Worm (Caenorhabditis elegans) whole organism, L3 larva: ENCODE results near the gene nhr-202.

Experiments used
- R02D3.7 ChIP-seq: fragments of 150-350 bp; optimal IDR thresholded peaks from 2 replicates; lab custom pipeline; 2014; ENCODE audit warnings: missing biosample characterization, missing genetic modification characterization
- ZK546.5 ChIP-seq: sonication (generic microtip); optimal IDR thresholded peaks from 2 replicates; lab custom pipeline; 2017; ENCODE audit warnings: missing biosample characterization, missing genetic modification characterization
- aly-2 ChIP-seq: fragments of 150-350 bp; optimal IDR thresholded peaks from 2 replicates; lab custom pipeline; 2014; ENCODE audit warnings: missing biosample characterization, missing genetic modification characterization
- ama-1 ChIP-seq: fragments of 150-350 bp; optimal IDR thresholded peaks from 2 replicates; lab custom pipeline; 2018
- ceh-16 ChIP-seq: sonication (generic microtip); optimal IDR thresholded peaks from 2 replicates; lab custom pipeline; 2017; ENCODE audit warnings: missing biosample characterization, missing genetic modification characterization
- ceh-28 ChIP-seq: fragments of 150-350 bp; optimal IDR thresholded peaks from 2 replicates; lab custom pipeline; 2014; ENCODE audit warnings: missing biosample characterization, missing genetic modification reagents, missing genetic modification characterization
- ceh-9 ChIP-seq: sonication (generic microtip); optimal IDR thresholded peaks from 2 replicates; lab custom pipeline; 2018; ENCODE audit warnings: missing biosample characterization, missing genetic modification characterization
- daf-12 ChIP-seq: fragments of 150-350 bp; optimal IDR thresholded peaks from 2 replicates; lab custom pipeline; 2014; ENCODE audit warnings: missing biosample characterization, missing genetic modification reagents, missing genetic modification characterization
- egl-5 ChIP-seq: fragments of 150-350 bp; optimal IDR thresholded peaks from 2 replicates; lab custom pipeline; 2017; ENCODE audit warnings: missing biosample characterization, missing genetic modification reagents, missing genetic modification characterization, inconsistent platforms
- elt-1 ChIP-seq: fragments of 150-350 bp; optimal IDR thresholded peaks from 2 replicates; lab custom pipeline; 2014; ENCODE audit warnings: missing biosample characterization, missing genetic modification characterization
- elt-2 ChIP-seq: sonication (generic microtip); optimal IDR thresholded peaks from 2 replicates; lab custom pipeline; 2016; ENCODE audit warnings: missing genetic modification reagents, mild to moderate bottlenecking, missing genetic modification characterization, missing compliant biosample characterization
- elt-3 ChIP-seq, 3 experiments: fragments of 150-350 bp in 1 of 3; sonication (generic microtip) in 2 of 3; optimal IDR thresholded peaks; 2 replicates in 2 of 3; 4 replicates in 1 of 3; lab custom pipeline; 2014 to 2017; ENCODE audit warnings: missing biosample characterization in 3 of 3, missing genetic modification characterization in 3 of 3
- fkh-10 ChIP-seq: sonication (generic microtip); optimal IDR thresholded peaks from 2 replicates; lab custom pipeline; 2017; ENCODE audit warnings: missing biosample characterization, missing genetic modification reagents, missing genetic modification characterization
- fos-1 ChIP-seq: fragments of 150-350 bp; optimal IDR thresholded peaks from 2 replicates; lab custom pipeline; 2014; ENCODE audit warnings: missing biosample characterization, missing genetic modification characterization
- hmg-11 ChIP-seq: sonication (generic microtip); optimal IDR thresholded peaks from 2 replicates; lab custom pipeline; 2016; ENCODE audit warnings: missing genetic modification characterization, missing compliant biosample characterization
- jun-1 ChIP-seq: fragments of 150-350 bp; optimal IDR thresholded peaks from 2 replicates; lab custom pipeline; 2014; ENCODE audit warnings: missing biosample characterization, missing genetic modification reagents, missing genetic modification characterization
- lin-15B ChIP-seq: fragments of 150-350 bp; optimal IDR thresholded peaks from 2 replicates; lab custom pipeline; 2014; ENCODE audit warnings: missing biosample characterization, missing genetic modification characterization
- lin-39 ChIP-seq: fragments of 150-350 bp; optimal IDR thresholded peaks from 2 replicates; lab custom pipeline; 2018; ENCODE audit warnings: missing biosample characterization, missing genetic modification reagents, missing genetic modification characterization
- lsy-12 ChIP-seq: sonication (generic microtip); optimal IDR thresholded peaks from 2 replicates; lab custom pipeline; 2016; ENCODE audit warnings: mild to moderate bottlenecking, missing genetic modification characterization, missing compliant biosample characterization
- mml-1 ChIP-seq: fragments of 150-350 bp; sonication (generic microtip); optimal IDR thresholded peaks from 3 replicates; lab custom pipeline; 2014; ENCODE audit warnings: missing biosample characterization, missing genetic modification characterization
- nfya-1 ChIP-seq: sonication (generic microtip); optimal IDR thresholded peaks from 2 replicates; lab custom pipeline; 2017; ENCODE audit warnings: missing genetic modification characterization, mild to moderate bottlenecking, missing compliant biosample characterization, antibody characterized with exemption, moderate library complexity; ENCODE audit not compliant: insufficient read depth
- nhr-11 ChIP-seq: fragments of 150-350 bp; optimal IDR thresholded peaks from 2 replicates; lab custom pipeline; 2014; ENCODE audit warnings: missing biosample characterization, missing genetic modification characterization
- nhr-12 ChIP-seq: fragments of 150-350 bp; optimal IDR thresholded peaks from 2 replicates; lab custom pipeline; 2014; ENCODE audit warnings: missing biosample characterization, missing genetic modification characterization
- nhr-23 ChIP-seq: fragments of 150-350 bp; optimal IDR thresholded peaks from 2 replicates; lab custom pipeline; 2014; ENCODE audit warnings: missing biosample characterization, missing genetic modification reagents, missing genetic modification characterization
- nhr-237 ChIP-seq: fragments of 150-350 bp; optimal IDR thresholded peaks from 2 replicates; lab custom pipeline; 2014; ENCODE audit warnings: missing biosample characterization, missing genetic modification characterization
- nhr-25 ChIP-seq: sonication (generic microtip); optimal IDR thresholded peaks from 2 replicates; lab custom pipeline; 2017; ENCODE audit warnings: missing biosample characterization, missing genetic modification characterization
- nhr-28 ChIP-seq: fragments of 150-350 bp; optimal IDR thresholded peaks from 2 replicates; lab custom pipeline; 2014; ENCODE audit warnings: missing biosample characterization, missing genetic modification characterization
- nhr-43 ChIP-seq: sonication (generic microtip); optimal IDR thresholded peaks from 2 replicates; lab custom pipeline; 2016; ENCODE audit warnings: mild to moderate bottlenecking, missing genetic modification characterization, missing compliant biosample characterization; ENCODE audit not compliant: poor library complexity, severe bottlenecking
- nhr-67 ChIP-seq: fragments of 150-350 bp; optimal IDR thresholded peaks from 2 replicates; lab custom pipeline; 2014; ENCODE audit warnings: missing biosample characterization, missing genetic modification characterization
- nhr-76 ChIP-seq: fragments of 150-350 bp; sonication (generic microtip); optimal IDR thresholded peaks from 5 replicates; lab custom pipeline; 2014; ENCODE audit warnings: missing biosample characterization, missing genetic modification characterization
- sea-2 ChIP-seq: fragments of 150-350 bp; sonication (generic microtip); optimal IDR thresholded peaks from 4 replicates; lab custom pipeline; 2014; ENCODE audit warnings: missing biosample characterization, missing genetic modification reagents, missing genetic modification characterization
- skn-1 ChIP-seq: fragments of 150-350 bp; optimal IDR thresholded peaks from 2 replicates; lab custom pipeline; 2014; ENCODE audit warnings: missing biosample characterization, missing genetic modification characterization
- snpc-4 ChIP-seq: fragments of 150-350 bp; optimal IDR thresholded peaks from 2 replicates; lab custom pipeline; 2014; ENCODE audit warnings: missing biosample characterization, missing genetic modification characterization
- tbx-2 ChIP-seq: sonication (generic microtip); optimal IDR thresholded peaks from 2 replicates; lab custom pipeline; 2016; ENCODE audit warnings: mild to moderate bottlenecking, missing genetic modification characterization, missing compliant biosample characterization
- unc-39 ChIP-seq: sonication (generic microtip); optimal IDR thresholded peaks from 4 replicates; lab custom pipeline; 2017; ENCODE audit warnings: missing biosample characterization, missing genetic modification characterization
- unc-62 ChIP-seq: fragments of 150-350 bp; sonication (generic microtip); optimal IDR thresholded peaks from 4 replicates; lab custom pipeline; 2014; ENCODE audit warnings: missing biosample characterization, missing genetic modification reagents, missing genetic modification characterization
- ztf-11 ChIP-seq: fragments of 150-350 bp; optimal IDR thresholded peaks from 2 replicates; lab custom pipeline; 2014; ENCODE audit warnings: missing biosample characterization, missing genetic modification characterization
- ztf-4 ChIP-seq: fragments of 150-350 bp; optimal IDR thresholded peaks from 2 replicates; lab custom pipeline; 2014; ENCODE audit warnings: missing biosample characterization, missing genetic modification characterization

Gene nhr-202

DNA sequence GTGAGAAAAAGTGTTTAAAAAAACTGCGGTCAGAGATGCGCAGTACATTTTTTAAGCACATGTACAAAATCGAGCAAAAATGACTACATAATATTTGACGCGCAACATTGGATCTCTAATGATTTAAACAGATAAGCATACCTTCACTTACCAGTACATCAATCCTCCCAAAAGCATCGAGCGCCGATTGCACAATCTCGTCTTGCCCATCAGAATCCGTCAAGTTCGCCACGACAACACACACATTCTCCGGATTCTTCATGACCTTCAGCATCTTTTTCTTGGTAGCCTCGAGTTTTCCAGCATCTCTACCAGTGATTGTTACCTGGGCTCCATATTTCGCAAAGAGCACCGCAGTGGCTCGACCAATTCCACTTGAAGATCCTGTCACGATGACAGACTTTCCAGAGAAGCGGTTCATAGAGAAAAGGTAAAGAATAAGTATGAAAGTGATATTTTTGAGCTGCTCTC lies 40.5 kb downstream of the nhr-202 start, which contains the start of gene T01G6.10:
T01G6.10 (minus strand) TSS at position 421 of the 471 bp plus-strand sequence.
- no peak for TF ChIP-seq skn-1 (tag; lab: Kevin White, UChicago)
- TF ChIP-seq tbx-2, result no peak
- no peak for TF ChIP-seq mml-1 (tag; lab: Kevin White, UChicago)
- no peak for TF ChIP-seq nhr-43 (tag; lab: Kevin White, UChicago)
- no peak for TF ChIP-seq ztf-11 (tag; lab: Kevin White, UChicago)
- no peak for TF ChIP-seq nhr-11 (tag; lab: Kevin White, UChicago)
- no peak for TF ChIP-seq nhr-67 (tag; lab: Kevin White, UChicago)
- no peak for TF ChIP-seq ztf-4 (tag; lab: Kevin White, UChicago)
- no peak for TF ChIP-seq elt-3 (tag; optimal IDR thresholded peaks at IDR 0.05; lab: Kevin White, UChicago)
- no peak for TF ChIP-seq unc-39 (tag; lab: Kevin White, UChicago)
- no peak for TF ChIP-seq hmg-11 (tag; lab: Kevin White, UChicago)
- TF ChIP-seq fos-1, result no peak
- TF ChIP-seq lin-15B, result no peak
- no peak for TF ChIP-seq ceh-9 (tag; lab: Kevin White, UChicago)
- TF ChIP-seq, all 47 proteins: peak for 0

DNA sequence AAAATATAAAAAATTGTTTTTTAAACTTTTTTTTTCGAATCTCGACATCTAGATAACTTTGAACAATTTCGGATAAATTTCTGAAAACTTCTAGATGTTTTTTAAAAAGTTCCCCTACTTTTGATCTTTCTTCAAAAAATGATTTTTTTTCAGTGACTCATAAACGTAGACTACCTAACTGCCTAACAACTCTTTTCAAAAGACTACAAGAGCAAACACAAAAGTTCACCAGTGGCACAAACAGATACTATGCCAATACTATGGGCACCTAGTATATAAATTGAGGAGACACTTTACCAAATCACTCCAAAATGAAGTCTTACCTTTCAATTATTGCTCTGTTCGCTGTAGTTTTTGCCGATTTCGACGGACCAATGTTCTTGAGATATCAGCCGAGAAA lies 41.3 kb downstream of the nhr-202 start, which contains the start of gene srlf-35:
srlf-35 (plus strand) TSS at position 301 of the 400 bp plus-strand sequence.
- TF ChIP-seq nhr-11 (tag; lab: Kevin White, UChicago) (no peak), ceh-16 (tag; lab: Kevin White, UChicago) (no peak), nhr-28 (tag; lab: Kevin White, UChicago) (no peak), unc-39 (tag; lab: Kevin White, UChicago) (no peak), nfya-1 (no peak), ZK546.5 (no peak), daf-12 (tag; lab: Kevin White, UChicago) (no peak), nhr-76 (tag; lab: Kevin White, UChicago) (no peak), elt-2 (tag; lab: Kevin White, UChicago) (no peak), sea-2 (GFP tag; lab: Kevin White, UChicago) (no peak), jun-1 (no peak), tbx-2 (no peak), ceh-9 (tag; lab: Kevin White, UChicago) (no peak), lsy-12 (no peak), elt-1 (no peak), ztf-11 (tag; lab: Kevin White, UChicago) (no peak), snpc-4 (tag; lab: Kevin White, UChicago) (no peak), lin-39 (tag; lab: Kevin White, UChicago) (no peak)
- TF ChIP-seq, all 47 proteins: peak for 0

DNA sequence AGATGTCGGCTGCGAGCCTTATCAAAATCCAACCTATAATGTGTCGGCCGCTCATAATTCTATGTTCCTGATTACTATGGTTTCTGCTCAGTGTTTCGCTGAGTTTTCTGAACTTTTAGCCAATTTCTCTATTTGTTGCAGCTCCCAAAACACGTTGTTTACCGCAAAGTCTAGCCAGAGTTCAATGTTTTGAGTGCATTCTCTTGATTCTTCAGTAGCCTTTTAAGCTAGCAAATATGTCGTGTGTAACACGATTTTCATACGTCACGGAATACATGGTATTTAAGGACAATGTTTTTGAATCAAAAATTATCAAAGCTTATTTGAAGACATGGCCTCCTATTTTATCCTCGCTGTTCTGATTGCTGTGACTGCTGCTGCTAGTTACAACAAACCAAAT lies 42.8 kb downstream of the nhr-202 start, which contains the start of gene srlf-19:
srlf-19 (plus strand) TSS at position 301 of the 400 bp plus-strand sequence.
- TF ChIP-seq hmg-11 (tag; lab: Kevin White, UChicago), result no peak
- TF ChIP-seq aly-2 (tag; lab: Kevin White, UChicago), result no peak
- no peak for TF ChIP-seq nhr-12 (tag; lab: Kevin White, UChicago)
- no peak for TF ChIP-seq elt-1
- no peak for TF ChIP-seq ama-1
- TF ChIP-seq unc-39 (tag; lab: Kevin White, UChicago), result no peak

DNA sequence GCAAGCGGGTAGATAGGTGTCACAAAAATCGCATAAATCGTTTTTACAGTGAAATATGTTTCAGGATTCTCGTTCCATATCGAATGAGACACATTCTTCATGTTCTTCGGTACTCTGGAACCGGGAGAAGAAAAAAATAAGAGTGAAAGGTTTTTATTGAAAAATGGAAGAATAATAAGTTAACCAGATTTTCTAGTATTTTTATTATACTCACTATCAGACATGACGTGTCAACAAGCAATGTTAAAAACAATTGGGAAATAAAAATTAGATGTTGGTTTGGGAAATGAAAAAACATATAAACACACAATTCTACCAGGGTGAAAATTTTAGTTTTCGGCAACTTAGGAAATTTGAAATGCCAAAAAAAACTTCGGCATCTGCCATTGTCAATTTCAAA lies 50.0 kb downstream of the nhr-202 start, which contains the start of gene srh-37:
srh-37 (minus strand) TSS at position 101 of the 400 bp plus-strand sequence.
- TF ChIP-seq nhr-76 (tag; lab: Kevin White, UChicago) (no peak), nhr-25 (no peak), daf-12 (tag; lab: Kevin White, UChicago) (no peak), elt-2 (tag; lab: Kevin White, UChicago) (no peak), lin-15B (no peak), fkh-10 (no peak), nhr-12 (tag; lab: Kevin White, UChicago) (no peak), ceh-28 (tag; lab: Kevin White, UChicago) (no peak), unc-62 (GFP tag; lab: Kevin White, UChicago) (no peak), nhr-28 (tag; lab: Kevin White, UChicago) (no peak), R02D3.7 (tag; lab: Kevin White, UChicago) (no peak), ceh-16 (tag; lab: Kevin White, UChicago) (no peak), snpc-4 (tag; lab: Kevin White, UChicago) (no peak), nhr-237 (tag; lab: Kevin White, UChicago) (no peak), egl-5 (tag; lab: Kevin White, UChicago) (no peak), nfya-1 (no peak), ceh-9 (tag; lab: Kevin White, UChicago) (no peak), nhr-23 (tag; lab: Kevin White, UChicago) (no peak), hmg-11 (tag; lab: Kevin White, UChicago) (no peak)
